Worm (Caenorhabditis elegans): ENCODE measurements around the gene W08G11.3.
A peak's percentile ranks its signal among the peaks of the same experiment; 100 is the strongest.

W08G11.3 gene

DNA sequence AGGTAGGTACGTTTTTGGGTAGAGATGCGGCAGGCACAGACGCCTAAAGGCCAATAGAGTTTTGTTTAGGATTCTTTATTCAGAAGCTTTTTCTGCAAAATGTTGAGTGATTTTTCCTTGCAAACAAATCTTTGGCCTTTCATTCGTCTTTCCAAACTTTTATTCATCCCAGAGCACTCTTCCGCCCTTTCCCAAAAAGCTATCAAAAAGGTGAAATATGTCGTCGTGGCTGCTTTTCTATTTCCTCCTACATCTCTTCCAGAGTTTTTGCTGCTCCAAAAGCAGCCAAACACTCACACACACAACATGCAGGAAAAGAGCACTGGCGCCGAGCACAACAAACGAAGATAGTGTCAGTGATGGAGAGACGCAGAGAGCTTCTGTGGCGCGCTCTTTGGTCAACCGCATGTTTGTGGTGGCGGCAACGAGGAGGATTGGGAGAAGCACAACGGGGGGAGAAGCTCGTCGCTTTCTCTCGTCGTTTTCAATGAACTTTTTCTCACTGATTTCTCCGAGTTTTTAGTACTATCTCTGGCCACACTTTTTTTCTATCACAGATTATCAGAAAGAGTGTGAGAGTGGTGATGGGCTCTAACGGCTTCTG lies 16.6 kb upstream of the W08G11.3 start:
- no peak for TF ChIP-seq aly-2 (tag; optimal IDR thresholded peaks at IDR 0.05)
- peak; percentile 38 for TF ChIP-seq pqm-1 (tag; optimal IDR thresholded peaks at IDR 0.05)
- TF ChIP-seq daf-12 (tag; optimal IDR thresholded peaks at IDR 0.05) = no peak
- TF ChIP-seq fos-1 (tag; optimal IDR thresholded peaks at IDR 0.05) = no peak
- TF ChIP-seq ztf-4 (tag; optimal IDR thresholded peaks at IDR 0.05) = no peak
- TF ChIP-seq egl-27 (tag; optimal IDR thresholded peaks at IDR 0.05) = no peak
- TF ChIP-seq nhr-237 (tag; optimal IDR thresholded peaks at IDR 0.05) = no peak
- peak; percentile 23 for TF ChIP-seq nhr-11 (tag; optimal IDR thresholded peaks at IDR 0.05)
- TF ChIP-seq lin-15B (tag; optimal IDR thresholded peaks at IDR 0.05) = peak; percentile 45
- no peak for TF ChIP-seq fkh-2 (tag; optimal IDR thresholded peaks at IDR 0.05)
- no peak for TF ChIP-seq nhr-25 (tag; optimal IDR thresholded peaks at IDR 0.05)
- TF ChIP-seq nhr-28 (tag; optimal IDR thresholded peaks at IDR 0.05) = no peak
- TF ChIP-seq ztf-11 (tag; optimal IDR thresholded peaks at IDR 0.05) = no peak
- no peak for TF ChIP-seq lsy-12 (tag; optimal IDR thresholded peaks at IDR 0.05)
- no peak for TF ChIP-seq zag-1 (tag; optimal IDR thresholded peaks at IDR 0.05)
- TF ChIP-seq jun-1 (tag; optimal IDR thresholded peaks at IDR 0.05) = no peak
- no peak for TF ChIP-seq nhr-43 (tag; optimal IDR thresholded peaks at IDR 0.05; ENCODE audit: poor library complexity, severe bottlenecking)
- TF ChIP-seq snpc-4 (tag; optimal IDR thresholded peaks at IDR 0.05) = peak; percentile 65
- no peak for TF ChIP-seq unc-39 (tag; optimal IDR thresholded peaks at IDR 0.05)
- no peak for TF ChIP-seq nhr-76 (tag; optimal IDR thresholded peaks at IDR 0.05)
- TF ChIP-seq R02D3.7 (tag; optimal IDR thresholded peaks at IDR 0.05) = no peak
- TF ChIP-seq lin-39 (tag; optimal IDR thresholded peaks at IDR 0.05) = peak; percentile 55
- TF ChIP-seq nfya-1 (tag; optimal IDR thresholded peaks at IDR 0.05; ENCODE audit: insufficient read depth) = peak; percentile 87
- TF ChIP-seq ceh-82 (tag; optimal IDR thresholded peaks at IDR 0.05) = no peak
- TF ChIP-seq nhr-23 (tag; optimal IDR thresholded peaks at IDR 0.05) = no peak
- TF ChIP-seq nhr-77 (tag; optimal IDR thresholded peaks at IDR 0.05) = no peak
- TF ChIP-seq mml-1 (tag; optimal IDR thresholded peaks at IDR 0.05) = no peak
- no peak for TF ChIP-seq nhr-12 (tag; optimal IDR thresholded peaks at IDR 0.05)
- no peak for TF ChIP-seq ceh-28 (tag; optimal IDR thresholded peaks at IDR 0.05)
- TF ChIP-seq ceh-9 (tag; optimal IDR thresholded peaks at IDR 0.05) = no peak
- TF ChIP-seq eor-1 (tag; optimal IDR thresholded peaks at IDR 0.05) = no peak
- TF ChIP-seq ama-1 (optimal IDR thresholded peaks at IDR 0.05) = no peak
- no peak for TF ChIP-seq mdl-1 (tag; optimal IDR thresholded peaks at IDR 0.05)
- TF ChIP-seq elt-2 (tag; optimal IDR thresholded peaks at IDR 0.05) = peak; percentile 53
- TF ChIP-seq hmg-11 (tag; optimal IDR thresholded peaks at IDR 0.05) = peak; percentile 64
- peak; percentile 36 for TF ChIP-seq fkh-10 (GFP tag; optimal IDR thresholded peaks at IDR 0.05)
- no peak for TF ChIP-seq nhr-67 (tag; optimal IDR thresholded peaks at IDR 0.05)
- no peak for TF ChIP-seq unc-62 (GFP tag; optimal IDR thresholded peaks at IDR 0.05)
- peak; percentile 70 for TF ChIP-seq pha-4 (tag; optimal IDR thresholded peaks at IDR 0.05)
- TF ChIP-seq egl-5 (tag; optimal IDR thresholded peaks at IDR 0.05) = peak; percentile 2
- no peak for TF ChIP-seq elt-3 (tag; optimal IDR thresholded peaks at IDR 0.05)
- TF ChIP-seq tbx-2 (tag; optimal IDR thresholded peaks at IDR 0.05) = no peak
- no peak for TF ChIP-seq elt-1 (tag; optimal IDR thresholded peaks at IDR 0.05)
- TF ChIP-seq ZK546.5 (tag; optimal IDR thresholded peaks at IDR 0.05) = no peak
- TF ChIP-seq sea-2 (GFP tag; optimal IDR thresholded peaks at IDR 0.05) = no peak
- no peak for TF ChIP-seq skn-1 (tag; optimal IDR thresholded peaks at IDR 0.05)
- TF ChIP-seq ceh-16 (tag; optimal IDR thresholded peaks at IDR 0.05) = no peak

DNA sequence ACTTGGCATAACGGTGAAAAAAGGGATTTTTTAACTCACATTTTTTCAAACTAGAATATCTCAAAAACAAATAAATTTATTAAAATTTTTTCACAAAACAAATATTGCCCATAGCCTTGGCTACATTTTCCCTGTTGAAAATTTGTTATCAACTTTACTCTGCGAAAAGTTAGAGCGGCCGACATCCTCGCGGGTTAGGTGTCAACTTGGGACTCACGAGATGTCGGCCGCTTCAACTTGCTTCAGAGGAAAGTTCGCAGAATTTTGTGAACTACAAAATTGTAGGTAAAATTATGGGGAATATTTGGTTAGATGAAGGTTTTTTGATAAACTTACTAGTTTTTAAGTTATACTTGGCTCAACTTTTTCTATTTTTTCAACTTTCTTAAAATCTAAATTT lies 15.7 kb upstream of the W08G11.3 start:
- TF ChIP-seq snpc-4 (tag; optimal IDR thresholded peaks at IDR 0.05) = peak; percentile 80
- no peak for TF ChIP-seq R02D3.7 (tag; optimal IDR thresholded peaks at IDR 0.05)
- TF ChIP-seq nhr-43 (tag; optimal IDR thresholded peaks at IDR 0.05; ENCODE audit: poor library complexity, severe bottlenecking) = no peak

Measured in whole organism, L3 larva.